Fruit fly (Drosophila melanogaster) whole organism, embryonic: ENCODE results near the gene heix.

Experiments
- Ada2b ChIP-seq: fragments of 200-800 bp; sonication (Bioruptor generic); IDR thresholded peaks from 2 replicates; pipeline ENCODE4 v1.3.6; 2022; ENCODE audit warnings: missing biosample characterization, missing genetic modification characterization
- CG10267 ChIP-seq: fragments of 200-800 bp; sonication (Bioruptor generic); optimal IDR thresholded peaks from 2 replicates; lab custom pipeline; 2018; ENCODE audit warnings: missing biosample characterization, mild to moderate bottlenecking, missing genetic modification characterization, moderate library complexity
- CG12769 ChIP-seq: fragments of 200-800 bp; sonication (Bioruptor generic); optimal IDR thresholded peaks from 2 replicates; lab custom pipeline; 2019; ENCODE audit warnings: missing biosample characterization, mild to moderate bottlenecking, missing genetic modification characterization, moderate library complexity
- CG17385 ChIP-seq: fragments of 200-800 bp; sonication (Bioruptor generic); optimal IDR thresholded peaks from 3 replicates; lab custom pipeline; 2018; ENCODE audit warnings: missing biosample characterization, mild to moderate bottlenecking, missing genetic modification characterization
- CG18599 ChIP-seq: fragments of 200-800 bp; sonication (Bioruptor generic); optimal IDR thresholded peaks from 3 replicates; lab custom pipeline; 2017; ENCODE audit warnings: missing biosample characterization, missing genetic modification characterization, mild to moderate bottlenecking, moderate library complexity, missing genetic modification reagents
- CG33213 ChIP-seq: fragments of 200-800 bp; sonication (Bioruptor generic); optimal IDR thresholded peaks from 3 replicates; lab custom pipeline; 2016; ENCODE audit warnings: missing biosample characterization, missing genetic modification characterization
- CG33557 ChIP-seq: fragments of 200-800 bp; sonication (Bioruptor generic); optimal IDR thresholded peaks from 2 replicates; lab custom pipeline; 2019; ENCODE audit warnings: missing biosample characterization, mild to moderate bottlenecking, missing genetic modification characterization, moderate library complexity
- CG4617 ChIP-seq: fragments of 200-800 bp; sonication (Bioruptor generic); optimal IDR thresholded peaks from 3 replicates; lab custom pipeline; 2016; ENCODE audit warnings: missing biosample characterization, missing genetic modification characterization, borderline replicate concordance
- CG6683 ChIP-seq: fragments of 200-800 bp; sonication (Bioruptor generic); optimal IDR thresholded peaks from 2 replicates; lab custom pipeline; 2017; ENCODE audit warnings: missing biosample characterization, mild to moderate bottlenecking, missing genetic modification characterization, missing genetic modification reagents
- CG6791 ChIP-seq: fragments of 200-800 bp; sonication (Bioruptor generic); IDR thresholded peaks from 3 replicates; pipeline ENCODE4 v1.3.6; 2022; ENCODE audit warnings: missing biosample characterization, missing genetic modification characterization; ENCODE audit not compliant: partially characterized antibody
- CG7556 ChIP-seq: fragments of 200-800 bp; sonication (Bioruptor generic); optimal IDR thresholded peaks from 2 replicates; lab custom pipeline; 2017; ENCODE audit warnings: missing biosample characterization, mild to moderate bottlenecking, missing genetic modification characterization
- CG7745 ChIP-seq: fragments of 200-800 bp; sonication (Bioruptor generic); optimal IDR thresholded peaks from 2 replicates; lab custom pipeline; 2018; ENCODE audit warnings: missing biosample characterization, mild to moderate bottlenecking, missing genetic modification characterization, moderate library complexity
- CG7987 ChIP-seq: fragments of 200-800 bp; sonication (Bioruptor generic); optimal IDR thresholded peaks from 2 replicates; lab custom pipeline; 2018; ENCODE audit warnings: missing biosample characterization, mild to moderate bottlenecking, missing genetic modification characterization, moderate library complexity
- CkIIα-i1 ChIP-seq: fragments of 200-800 bp; sonication (Bioruptor generic); IDR thresholded peaks from 2 replicates; pipeline ENCODE4 v1.3.6; 2022; ENCODE audit warnings: missing biosample characterization, missing genetic modification characterization
- Dip2 ChIP-seq: fragments of 200-800 bp; sonication (Bioruptor generic); IDR thresholded peaks from 2 replicates; pipeline ENCODE4 v1.3.6; 2022; ENCODE audit warnings: missing biosample characterization, missing genetic modification characterization
- E2f1 ChIP-seq: fragments of 200-800 bp; sonication (Bioruptor generic); IDR thresholded peaks from 2 replicates; pipeline ENCODE4 v1.3.6; 2022; ENCODE audit warnings: missing biosample characterization, missing genetic modification characterization
- Eip74EF ChIP-seq, 2 experiments: fragments of 200-800 bp in 1 of 2; fragments of >200 bp in 1 of 2; sonication (Bioruptor generic) in 1 of 2; optimal IDR thresholded peaks; 2 replicates each; lab custom pipeline; 2017 to 2019; ENCODE audit warnings: missing biosample characterization in 2 of 2, missing genetic modification characterization in 2 of 2, mild to moderate bottlenecking in 1 of 2, moderate library complexity in 1 of 2
- Fer3 ChIP-seq: fragments of 200-800 bp; sonication (Bioruptor generic); optimal IDR thresholded peaks from 2 replicates; lab custom pipeline; 2018; ENCODE audit warnings: missing biosample characterization, mild to moderate bottlenecking, missing genetic modification characterization, moderate library complexity
- Hmr ChIP-seq: fragments of 200-800 bp; sonication (Bioruptor generic); optimal IDR thresholded peaks from 3 replicates; lab custom pipeline; 2017; ENCODE audit warnings: mild to moderate bottlenecking, missing biosample characterization, missing genetic modification reagents, missing genetic modification characterization
- Hmx ChIP-seq: fragments of 200-800 bp; sonication (Bioruptor generic); optimal IDR thresholded peaks from 2 replicates; lab custom pipeline; 2016; ENCODE audit warnings: missing biosample characterization, missing genetic modification characterization
- Side ChIP-seq: fragments of 200-800 bp; sonication (Bioruptor generic); optimal IDR thresholded peaks from 2 replicates; lab custom pipeline; 2016; ENCODE audit warnings: missing biosample characterization, missing genetic modification characterization
- Sox100B ChIP-seq: fragments of 200-800 bp; sonication (Bioruptor generic); optimal IDR thresholded peaks from 3 replicates; lab custom pipeline; 2018; ENCODE audit warnings: missing biosample characterization, mild to moderate bottlenecking, missing genetic modification characterization
- Sry-δ ChIP-seq: fragments of 200-800 bp; sonication (Bioruptor generic); optimal IDR thresholded peaks from 2 replicates; lab custom pipeline; 2016; ENCODE audit warnings: missing biosample characterization, missing genetic modification characterization
- Ssrp ChIP-seq: fragments of 200-800 bp; sonication (Bioruptor generic); optimal IDR thresholded peaks from 2 replicates; lab custom pipeline; 2018; ENCODE audit warnings: missing biosample characterization, mild to moderate bottlenecking, missing genetic modification characterization, moderate library complexity
- ac ChIP-seq: fragments of 200-800 bp; sonication (Bioruptor generic); optimal IDR thresholded peaks from 3 replicates; lab custom pipeline; 2017; ENCODE audit warnings: missing biosample characterization, mild to moderate bottlenecking, missing genetic modification characterization
- bcd ChIP-seq: fragments of 200-800 bp; sonication (Bioruptor generic); optimal IDR thresholded peaks from 2 replicates; lab custom pipeline; 2017; ENCODE audit warnings: missing biosample characterization, mild to moderate bottlenecking, missing genetic modification characterization
- chm ChIP-seq: fragments of 200-800 bp; sonication (Bioruptor generic); IDR thresholded peaks from 2 replicates; pipeline ENCODE4 v1.3.6; 2022; ENCODE audit warnings: missing biosample characterization, missing genetic modification characterization
- ci ChIP-seq: fragments of 200-800 bp; sonication (Bioruptor generic); IDR thresholded peaks from 3 replicates; pipeline ENCODE4 v1.3.6; 2022; ENCODE audit warnings: missing biosample characterization, missing genetic modification characterization
- crp ChIP-seq, 2 experiments: fragments of 200-800 bp; sonication (Bioruptor generic); optimal IDR thresholded peaks; 2 replicates in 1 of 2; 3 replicates in 1 of 2; lab custom pipeline; 2017; ENCODE audit warnings: missing biosample characterization in 2 of 2, missing genetic modification characterization in 2 of 2, mild to moderate bottlenecking in 1 of 2, moderate library complexity in 1 of 2
- cwo ChIP-seq: fragments of 200-800 bp; sonication (Bioruptor generic); optimal IDR thresholded peaks from 3 replicates; lab custom pipeline; 2017; ENCODE audit warnings: missing biosample characterization, missing genetic modification characterization, mild to moderate bottlenecking, moderate library complexity, missing genetic modification reagents
- dan ChIP-seq: fragments of 200-800 bp; sonication (Bioruptor generic); IDR thresholded peaks from 2 replicates; pipeline ENCODE4 v1.3.6; 2022; ENCODE audit warnings: missing biosample characterization, missing genetic modification characterization
- danr ChIP-seq: fragments of 200-800 bp; sonication (Bioruptor generic); IDR thresholded peaks from 2 replicates; pipeline ENCODE4 v1.3.6; 2022; ENCODE audit warnings: missing biosample characterization, missing genetic modification characterization
- dimm ChIP-seq: fragments of 200-800 bp; sonication (Bioruptor generic); IDR thresholded peaks from 2 replicates; pipeline ENCODE4 v1.3.6; 2022; ENCODE audit warnings: missing biosample characterization, missing genetic modification characterization
- ems ChIP-seq: fragments of 200-800 bp; sonication (Bioruptor generic); optimal IDR thresholded peaks from 3 replicates; lab custom pipeline; 2016; ENCODE audit warnings: missing biosample characterization, missing genetic modification characterization
- gcm ChIP-seq: fragments of 200-800 bp; sonication (Bioruptor generic); optimal IDR thresholded peaks from 2 replicates; lab custom pipeline; 2019; ENCODE audit warnings: missing biosample characterization, mild to moderate bottlenecking, missing genetic modification characterization, moderate library complexity
- her ChIP-seq: fragments of 200-800 bp; sonication (Bioruptor generic); optimal IDR thresholded peaks from 2 replicates; lab custom pipeline; 2016; ENCODE audit warnings: missing biosample characterization, missing genetic modification characterization
- lov ChIP-seq, 2 experiments: fragments of 200-800 bp in 1 of 2; fragments of >200 bp in 1 of 2; sonication (Bioruptor generic) in 1 of 2; IDR thresholded peaks in 1 of 2; optimal IDR thresholded peaks in 1 of 2; 2 replicates in 1 of 2; 3 replicates in 1 of 2; pipeline versions ENCODE4 v1.3.6 to Lab custom; 2017 to 2022; ENCODE audit warnings: missing biosample characterization in 1 of 2, missing genetic modification characterization in 1 of 2
- nerfin-2 ChIP-seq: fragments of 200-800 bp; sonication (Bioruptor generic); IDR thresholded peaks from 2 replicates; pipeline ENCODE4 v1.3.6; 2022; ENCODE audit warnings: missing biosample characterization, missing genetic modification characterization; ENCODE audit not compliant: partially characterized antibody
- pfk ChIP-seq: fragments of 200-800 bp; sonication (Bioruptor generic); optimal IDR thresholded peaks from 2 replicates; lab custom pipeline; 2018; ENCODE audit warnings: missing biosample characterization, mild to moderate bottlenecking, missing genetic modification characterization, moderate library complexity
- phol ChIP-seq: fragments of 200-800 bp; sonication (Bioruptor generic); optimal IDR thresholded peaks from 3 replicates; lab custom pipeline; 2018; ENCODE audit warnings: missing biosample characterization, mild to moderate bottlenecking, missing genetic modification characterization, moderate library complexity
- pzg ChIP-seq: fragments of 200-800 bp; sonication (Bioruptor generic); optimal IDR thresholded peaks from 3 replicates; lab custom pipeline; 2018; ENCODE audit warnings: missing biosample characterization, mild to moderate bottlenecking, missing genetic modification characterization, moderate library complexity
- sd ChIP-seq: fragments of 200-800 bp; sonication (Bioruptor generic); optimal IDR thresholded peaks from 3 replicates; lab custom pipeline; 2018; ENCODE audit warnings: missing biosample characterization, mild to moderate bottlenecking, missing genetic modification characterization, moderate library complexity
- sob ChIP-seq: fragments of 200-800 bp; sonication (Bioruptor generic); IDR thresholded peaks from 2 replicates; pipeline ENCODE4 v1.3.6; 2022; ENCODE audit warnings: missing biosample characterization, missing genetic modification characterization
- ttk ChIP-seq: fragments of 200-800 bp; sonication (Bioruptor generic); IDR thresholded peaks from 2 replicates; pipeline ENCODE4 v2.1.2; 2022; ENCODE audit warnings: missing biosample characterization, missing genetic modification characterization
- tup ChIP-seq: fragments of 200-800 bp; sonication (Bioruptor generic); optimal IDR thresholded peaks from 2 replicates; lab custom pipeline; 2016; ENCODE audit warnings: missing biosample characterization, mild to moderate bottlenecking, missing genetic modification characterization, moderate library complexity
- twi ChIP-seq: fragments of 200-800 bp; optimal IDR thresholded peaks from 2 replicates; lab custom pipeline; 2019; ENCODE audit warnings: missing biosample characterization, mild to moderate bottlenecking, missing genetic modification characterization, moderate library complexity
- wdn ChIP-seq: fragments of 200-800 bp; sonication (Bioruptor generic); IDR thresholded peaks from 2 replicates; pipeline ENCODE4 v1.3.6; 2022; ENCODE audit warnings: missing biosample characterization, missing genetic modification characterization

The heix gene

dm6 chr2L:16273439-16273838 is 26.2 kb downstream of the heix start (continued):
- TF ChIP-seq Hmr (GFP tag; lab: Kevin White, UChicago) (no peak), pzg (GFP tag; lab: Kevin White, UChicago) (no peak), crp (GFP tag; optimal IDR thresholded peaks at IDR 0.05; lab: Kevin White, UChicago) (peak in 1 of 2 experiments; percentile 12), Dip2 (no peak), Side (GFP tag; lab: Kevin White, UChicago) (no peak), E2f1 (GFP tag; lab: Robert Waterston, UW) (no peak), pfk (GFP tag; lab: Kevin White, UChicago) (peak; percentile 33)
- TF ChIP-seq, all 482 proteins: peak for 10

- TF ChIP-seq phol (tag; lab: Kevin White, UChicago), result no peak
- peak; percentile 75 for TF ChIP-seq CG18599 (GFP tag; lab: Kevin White, UChicago)
- no peak for TF ChIP-seq tup (GFP tag; lab: Kevin White, UChicago)
- no peak for TF ChIP-seq CG4617 (GFP tag; lab: Kevin White, UChicago)
- peak; percentile 27 for TF ChIP-seq twi (tag; lab: Kevin White, UChicago)
- peak; percentile 8 for TF ChIP-seq Fer3
- TF ChIP-seq CG7987 (GFP tag; lab: Kevin White, UChicago), result peak; percentile 69
- TF ChIP-seq CG33557 (GFP tag; lab: Kevin White, UChicago), result peak; percentile 32
- TF ChIP-seq CG7556, result peak; percentile 22
- TF ChIP-seq Hmx (GFP tag; lab: Kevin White, UChicago), result no peak
- no peak for TF ChIP-seq Eip74EF (GFP tag; optimal IDR thresholded peaks at IDR 0.05; lab: Kevin White, UChicago)
- peak; percentile 39; the same call in 1 of the 2 replicates for TF ChIP-seq chm (GFP tag; lab: Robert Waterston, UW)
- no peak for TF ChIP-seq dimm
- TF ChIP-seq danr (GFP tag; lab: Robert Waterston, UW), result no peak
- TF ChIP-seq CG10267 (tag; lab: Kevin White, UChicago), result no peak
- TF ChIP-seq sd (tag; lab: Kevin White, UChicago), result peak; percentile 91
- no peak for TF ChIP-seq her (GFP tag; lab: Kevin White, UChicago)
- no peak for TF ChIP-seq Sry-δ (GFP tag; lab: Kevin White, UChicago)
- 0 out of 2 replicates have a peak, but pooled peaks have one; percentile 6 for TF ChIP-seq Ada2b
- TF ChIP-seq Ssrp (tag; lab: Kevin White, UChicago), result no peak
- TF ChIP-seq nerfin-2 (GFP tag; lab: Robert Waterston, UW), result no peak
- TF ChIP-seq bcd (GFP tag; lab: Kevin White, UChicago), result no peak
- TF ChIP-seq cwo (GFP tag; lab: Kevin White, UChicago), result peak; percentile 58
- TF ChIP-seq CG6791 (GFP tag; lab: Robert Waterston, UW), result no peak
- TF ChIP-seq ci (GFP tag; lab: Robert Waterston, UW), result peak; percentile 72; the same call in 2 of the 3 replicates
- TF ChIP-seq CG6683 (GFP tag; lab: Kevin White, UChicago), result peak; percentile 21
- TF ChIP-seq CkIIα-i1 (GFP tag; lab: Robert Waterston, UW), result no peak
- TF ChIP-seq wdn (GFP tag; lab: Robert Waterston, UW), result 0 out of 2 replicates have a peak, but pooled peaks have one; percentile 7
- TF ChIP-seq gcm (GFP tag; lab: Kevin White, UChicago), result no peak
- TF ChIP-seq CG33213, result no peak
- peak; percentile 93 for TF ChIP-seq CG7745 (tag; lab: Kevin White, UChicago)
- peak; percentile 56 for TF ChIP-seq CG12769 (tag; lab: Kevin White, UChicago)
- TF ChIP-seq sob (GFP tag; lab: Robert Waterston, UW), result 0 out of 2 replicates have a peak, but pooled peaks have one; percentile 33
- TF ChIP-seq ems, result no peak
- TF ChIP-seq Sox100B (GFP tag; lab: Kevin White, UChicago), result peak; percentile 1
- TF ChIP-seq CG17385 (GFP tag; lab: Kevin White, UChicago), result peak; percentile 17
- TF ChIP-seq dan (GFP tag; lab: Robert Waterston, UW), result no peak
- peak; percentile 19 for TF ChIP-seq ac (GFP tag; lab: Kevin White, UChicago)
- no peak for TF ChIP-seq lov (optimal IDR thresholded peaks at IDR 0.05; lab: Kevin White, UChicago)
- TF ChIP-seq lov (GFP tag; IDR thresholded peaks at IDR 0.05; lab: Robert Waterston, UW), result no peak
- no peak for TF ChIP-seq ttk (GFP tag; lab: Robert Waterston, UW)
These were observed 26.9 kb downstream of the heix start for dm6 chr2L:16272730-16273129.
